Fruit fly (Drosophila melanogaster): ENCODE data around the gene CG11403.
A peak's percentile ranks its signal among the peaks of the same experiment; 100 is the strongest.

CG11403 gene

DNA sequence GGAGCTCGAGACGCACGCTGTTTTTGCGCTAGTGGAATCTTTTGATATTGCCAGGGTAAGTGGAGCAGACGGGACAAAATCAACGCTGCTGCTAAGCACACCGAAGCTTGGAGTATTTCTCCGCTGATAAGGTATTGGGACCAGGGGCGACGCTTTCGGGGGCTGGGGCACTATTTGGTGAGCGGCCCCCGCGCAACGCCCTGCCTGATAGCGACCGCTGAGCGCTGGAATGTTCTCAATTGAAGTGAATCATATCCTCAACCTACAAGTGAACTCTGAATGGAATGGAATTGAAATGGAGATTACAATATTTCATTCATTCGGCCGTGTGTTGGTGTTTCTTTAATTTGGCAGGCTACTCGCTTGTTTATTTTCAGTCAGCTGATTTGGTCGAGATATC, 42.7 kb upstream of the CG11403 start (continued):
- TF ChIP-seq knrl (GFP tag; IDR thresholded peaks at IDR 0.05; ENCODE audit: partially characterized antibody) (no peak), crol (GFP tag; IDR thresholded peaks at IDR 0.05) (peak; percentile 92), CG2116 (GFP tag; optimal IDR thresholded peaks at IDR 0.05) (no peak), hth (optimal IDR thresholded peaks at IDR 0.05) (no peak), tup (GFP tag; optimal IDR thresholded peaks at IDR 0.05) (no peak), inv (GFP tag; IDR thresholded peaks at IDR 0.05; ENCODE audit: partially characterized antibody) (no peak), CG10543 (GFP tag; optimal IDR thresholded peaks at IDR 0.05) (peak; percentile 26), CG34376 (GFP tag; optimal IDR thresholded peaks at IDR 0.05) (peak; percentile 36), Dad (GFP tag; optimal IDR thresholded peaks at IDR 0.05) (no peak), sens (GFP tag) (no peak), chinmo (GFP tag; IDR thresholded peaks at IDR 0.05; ENCODE audit: partially characterized antibody) (0 out of 4 replicates have a peak, but pooled peaks have one; percentile 20), CG11398 (GFP tag; optimal IDR thresholded peaks at IDR 0.05) (no peak), cad (GFP tag; optimal IDR thresholded peaks at IDR 0.05) (no peak), ato (GFP tag; IDR thresholded peaks at IDR 0.05; ENCODE audit: partially characterized antibody) (no peak), lilli (GFP tag; optimal IDR thresholded peaks at IDR 0.05) (no peak), CG9727 (GFP tag; optimal IDR thresholded peaks at IDR 0.05) (no peak), Spps (tag; optimal IDR thresholded peaks at IDR 0.05) (no peak), Optix (GFP tag; IDR thresholded peaks at IDR 0.05) (no peak), phol (tag; optimal IDR thresholded peaks at IDR 0.05) (no peak), CG10209 (GFP tag; optimal IDR thresholded peaks at IDR 0.05) (no peak), Hr3 (GFP tag; optimal IDR thresholded peaks at IDR 0.05) (no peak), Trl (optimal IDR thresholded peaks at IDR 0.05) (no peak), Trl (GFP tag; optimal IDR thresholded peaks at IDR 0.05) (no peak), emc (GFP tag; optimal IDR thresholded peaks at IDR 0.05) (no peak), Bteb2 (GFP tag; optimal IDR thresholded peaks at IDR 0.05) (no peak), Med (GFP tag) (no peak), CG4854 (GFP tag; optimal IDR thresholded peaks at IDR 0.05) (no peak), NC2β (GFP tag; optimal IDR thresholded peaks at IDR 0.05) (no peak), Sox100B (GFP tag; optimal IDR thresholded peaks at IDR 0.05) (no peak), CG1602 (GFP tag; optimal IDR thresholded peaks at IDR 0.05) (no peak), ERR (GFP tag; optimal IDR thresholded peaks at IDR 0.05) (peak; percentile 7), HLH4C (GFP tag; IDR thresholded peaks at IDR 0.05; ENCODE audit: partially characterized antibody) (no peak), CG32772 (GFP tag; IDR thresholded peaks at IDR 0.05) (no peak), CG34422 (GFP tag; IDR thresholded peaks at IDR 0.05) (no peak), CG10565 (GFP tag; optimal IDR thresholded peaks at IDR 0.05) (no peak), tgo (GFP tag; IDR thresholded peaks at IDR 0.05) (no peak), Sry-δ (GFP tag; optimal IDR thresholded peaks at IDR 0.05) (no peak), CG10321 (GFP tag; IDR thresholded peaks at IDR 0.05) (no peak), maf-S (GFP tag; optimal IDR thresholded peaks at IDR 0.05) (no peak), CG6854 (GFP tag; optimal IDR thresholded peaks at IDR 0.05) (no peak), CG14710 (tag; optimal IDR thresholded peaks at IDR 0.05) (no peak), CG6689 (GFP tag; IDR thresholded peaks at IDR 0.05) (no peak), vnd (GFP tag; IDR thresholded peaks at IDR 0.05; ENCODE audit: partially characterized antibody) (no peak), slp2 (GFP tag; optimal IDR thresholded peaks at IDR 0.05) (no peak), tap (tag; optimal IDR thresholded peaks at IDR 0.05) (no peak), CG30403 (GFP tag; optimal IDR thresholded peaks at IDR 0.05) (no peak), Ravus (GFP tag; IDR thresholded peaks at IDR 0.05) (no peak), Sin3A (optimal IDR thresholded peaks at IDR 0.05) (no peak), dysf (GFP tag; IDR thresholded peaks at IDR 0.05) (no peak), CG1832 (GFP tag; optimal IDR thresholded peaks at IDR 0.05) (no peak), CG16815 (GFP tag; optimal IDR thresholded peaks at IDR 0.05) (no peak), GATAe (GFP tag; conservative IDR thresholded peaks at IDR 0.05) (peak; percentile 35), z (GFP tag; IDR thresholded peaks at IDR 0.05) (no peak), tx (GFP tag; optimal IDR thresholded peaks at IDR 0.05) (no peak)
